Worm (Caenorhabditis elegans): ENCODE measurements around the gene C49C8.6.

ce11 chrIV:8677303-8677702, 19.3 kb upstream of the C49C8.6 start, which contains the start of gene F08B4.8:
- TF ChIP-seq hlh-30 (tag; optimal IDR thresholded peaks at IDR 0.05; ENCODE audit: insufficient read depth) (no peak), fkh-6 (tag; optimal IDR thresholded peaks at IDR 0.05) (no peak), nhr-11 (tag; optimal IDR thresholded peaks at IDR 0.05) (no peak), ceh-24 (tag; optimal IDR thresholded peaks at IDR 0.05) (no peak), pag-3 (tag; optimal IDR thresholded peaks at IDR 0.05; ENCODE audit: borderline replicate concordance) (no peak)

All from whole organism, late embryonic.